Worm (Caenorhabditis elegans) whole organism, L1 larva: ENCODE data around the gene ddx-19.

Source experiments
- C04F5.9 ChIP-seq: sonication (generic microtip); optimal IDR thresholded peaks from 2 replicates; lab custom pipeline; 2016; ENCODE audit warnings: missing genetic modification characterization, missing compliant biosample characterization
- C16A3.4 ChIP-seq: fragments of 150-350 bp; optimal IDR thresholded peaks from 2 replicates; lab custom pipeline; 2014; ENCODE audit warnings: missing biosample characterization, missing genetic modification characterization
- C34B4.2 ChIP-seq: sonication (generic microtip); optimal IDR thresholded peaks from 2 replicates; lab custom pipeline; 2017; ENCODE audit warnings: mild to moderate bottlenecking, missing genetic modification characterization, missing compliant biosample characterization
- F16B12.6 ChIP-seq: fragments of 150-350 bp; optimal IDR thresholded peaks from 2 replicates; lab custom pipeline; 2014; ENCODE audit warnings: missing biosample characterization, missing genetic modification characterization
- aha-1 ChIP-seq: fragments of 150-350 bp; optimal IDR thresholded peaks from 2 replicates; lab custom pipeline; 2014; ENCODE audit warnings: missing biosample characterization, missing genetic modification characterization
- alr-1 ChIP-seq: fragments of 200-800 bp; sonication (Bioruptor generic); optimal IDR thresholded peaks from 2 replicates; lab custom pipeline; 2018; ENCODE audit warnings: borderline replicate concordance, mild to moderate bottlenecking, missing genetic modification characterization, missing compliant biosample characterization
- ama-1 ChIP-seq: fragments of 150-350 bp; optimal IDR thresholded peaks from 2 replicates; lab custom pipeline; 2014
- blmp-1 ChIP-seq: fragments of 150-350 bp; optimal IDR thresholded peaks from 2 replicates; lab custom pipeline; 2014; ENCODE audit warnings: missing biosample characterization, missing genetic modification characterization
- ceh-82 ChIP-seq, 3 experiments: fragments of 150-350 bp in 1 of 3; sonication (generic microtip) in 2 of 3; optimal IDR thresholded peaks; 2 replicates each; lab custom pipeline; 2014 to 2017; ENCODE audit warnings: missing biosample characterization in 3 of 3, missing genetic modification characterization in 3 of 3
- ceh-88 ChIP-seq: fragments of 200-800 bp; sonication (Bioruptor generic); IDR thresholded peaks from 2 replicates; pipeline ENCODE4 v1.3.6; 2022; ENCODE audit warnings: missing genetic modification characterization, missing compliant biosample characterization
- ceh-90 ChIP-seq: sonication (generic microtip); optimal IDR thresholded peaks from 2 replicates; lab custom pipeline; 2016; ENCODE audit warnings: missing genetic modification characterization, missing compliant biosample characterization
- ces-1 ChIP-seq: fragments of 150-350 bp; optimal IDR thresholded peaks from 2 replicates; lab custom pipeline; 2014; ENCODE audit warnings: missing biosample characterization, missing genetic modification reagents, missing genetic modification characterization
- dpl-1 ChIP-seq, 3 experiments: fragments of 150-350 bp in 2 of 3; sonication (generic microtip) in 1 of 3; optimal IDR thresholded peaks; 2 replicates each; lab custom pipeline; 2014 to 2017; ENCODE audit warnings: missing biosample characterization in 3 of 3, missing genetic modification characterization in 3 of 3, missing genetic modification reagents in 3 of 3
- efl-1 ChIP-seq, 4 experiments: fragments of 150-350 bp; optimal IDR thresholded peaks in 3 of 4; peaks in 1 of 4; 1 replicate in 1 of 4; 2 replicates in 3 of 4; lab custom pipeline; 2014; ENCODE audit warnings: missing biosample characterization in 2 of 4, missing genetic modification characterization in 2 of 4, missing genetic modification reagents in 2 of 4
- elt-2 ChIP-seq: sonication (generic microtip); optimal IDR thresholded peaks from 2 replicates; lab custom pipeline; 2016; ENCODE audit warnings: missing genetic modification characterization, mild to moderate bottlenecking, inconsistent platforms, missing compliant biosample characterization, missing genetic modification reagents
- elt-3 ChIP-seq, 6 experiments: fragments of 150-350 bp in 1 of 6; sonication (generic microtip); optimal IDR thresholded peaks; 2 replicates each; lab custom pipeline; 2017 to 2018; ENCODE audit warnings: missing biosample characterization in 6 of 6, missing genetic modification characterization in 6 of 6, inconsistent platforms in 1 of 6
- ets-5 ChIP-seq: fragments of 200-800 bp; sonication (Bioruptor generic); IDR thresholded peaks from 2 replicates; pipeline ENCODE4 v1.3.6; 2022; ENCODE audit warnings: missing genetic modification characterization, missing compliant biosample characterization
- fkh-4 ChIP-seq: sonication (generic microtip); optimal IDR thresholded peaks from 2 replicates; lab custom pipeline; 2016; ENCODE audit warnings: missing compliant biosample characterization, missing genetic modification characterization, borderline replicate concordance
- fkh-8 ChIP-seq: sonication (generic microtip); optimal IDR thresholded peaks from 2 replicates; lab custom pipeline; 2016; ENCODE audit warnings: mild to moderate bottlenecking, missing genetic modification characterization, missing compliant biosample characterization
- hlh-4 ChIP-seq: sonication (generic microtip); optimal IDR thresholded peaks from 2 replicates; lab custom pipeline; 2016; ENCODE audit warnings: mild to moderate bottlenecking, missing genetic modification characterization, missing compliant biosample characterization
- hpl-2 ChIP-seq: fragments of 150-350 bp; optimal IDR thresholded peaks from 2 replicates; lab custom pipeline; 2014; ENCODE audit warnings: missing biosample characterization, missing genetic modification reagents, missing genetic modification characterization
- lin-13 ChIP-seq: fragments of 150-350 bp; optimal IDR thresholded peaks from 2 replicates; lab custom pipeline; 2014; ENCODE audit warnings: missing biosample characterization, missing genetic modification reagents, missing genetic modification characterization
- lin-14 ChIP-seq: fragments of 200-800 bp; sonication (Bioruptor generic); optimal IDR thresholded peaks from 2 replicates; lab custom pipeline; 2018; ENCODE audit warnings: mild to moderate bottlenecking, missing genetic modification characterization, moderate library complexity, missing compliant biosample characterization
- lin-15B ChIP-seq: fragments of 150-350 bp; sonication (generic microtip); optimal IDR thresholded peaks from 3 replicates; lab custom pipeline; 2014; ENCODE audit warnings: missing biosample characterization, missing genetic modification characterization
- lin-35 ChIP-seq, 2 experiments: fragments of 150-350 bp; optimal IDR thresholded peaks; 2 replicates each; lab custom pipeline; 2014; ENCODE audit warnings: missing biosample characterization in 2 of 2, missing genetic modification characterization in 2 of 2, missing genetic modification reagents in 2 of 2
- lin-39 ChIP-seq: fragments of 150-350 bp; optimal IDR thresholded peaks from 2 replicates; lab custom pipeline; 2014; ENCODE audit warnings: missing biosample characterization, missing genetic modification reagents, missing genetic modification characterization
- lir-3 ChIP-seq: sonication (generic microtip); optimal IDR thresholded peaks from 2 replicates; lab custom pipeline; 2016; ENCODE audit warnings: mild to moderate bottlenecking, missing genetic modification characterization, moderate library complexity, missing compliant biosample characterization; ENCODE audit not compliant: poor library complexity
- lsy-2 ChIP-seq, 2 experiments: fragments of 150-350 bp; optimal IDR thresholded peaks; 2 replicates each; lab custom pipeline; 2014; ENCODE audit warnings: missing biosample characterization in 2 of 2, missing genetic modification characterization in 2 of 2
- mdl-1 ChIP-seq, 2 experiments: fragments of 150-350 bp; optimal IDR thresholded peaks; 2 replicates each; lab custom pipeline; 2014 to 2017; ENCODE audit warnings: missing biosample characterization in 2 of 2, missing genetic modification characterization in 2 of 2, inconsistent platforms in 1 of 2
- mep-1 ChIP-seq: fragments of 150-350 bp; optimal IDR thresholded peaks from 2 replicates; lab custom pipeline; 2014; ENCODE audit warnings: missing biosample characterization, missing genetic modification characterization
- nhr-20 ChIP-seq: sonication (generic microtip); optimal IDR thresholded peaks from 2 replicates; lab custom pipeline; 2016; ENCODE audit warnings: mild to moderate bottlenecking, missing genetic modification characterization, missing compliant biosample characterization
- nhr-237 ChIP-seq: fragments of 150-350 bp; optimal IDR thresholded peaks from 2 replicates; lab custom pipeline; 2014; ENCODE audit warnings: missing biosample characterization, missing genetic modification characterization
- nhr-28 ChIP-seq: fragments of 150-350 bp; optimal IDR thresholded peaks from 2 replicates; lab custom pipeline; 2014; ENCODE audit warnings: missing biosample characterization, missing genetic modification characterization
- nhr-47 ChIP-seq: sonication (generic microtip); optimal IDR thresholded peaks from 2 replicates; lab custom pipeline; 2016; ENCODE audit warnings: mild to moderate bottlenecking, missing genetic modification characterization, moderate library complexity, missing compliant biosample characterization
- nhr-71 ChIP-seq: sonication (generic microtip); optimal IDR thresholded peaks from 2 replicates; lab custom pipeline; 2016; ENCODE audit warnings: mild to moderate bottlenecking, missing genetic modification characterization, moderate library complexity, missing compliant biosample characterization
- nhr-85 ChIP-seq: sonication (generic microtip); peaks from one replicate; lab custom pipeline; 2016; ENCODE audit warnings: missing genetic modification characterization, inconsistent platforms, missing compliant biosample characterization
- nhr-90 ChIP-seq: sonication (generic microtip); optimal IDR thresholded peaks from 2 replicates; lab custom pipeline; 2016; ENCODE audit warnings: mild to moderate bottlenecking, missing genetic modification characterization, missing compliant biosample characterization; ENCODE audit not compliant: poor library complexity
- pag-3 ChIP-seq: sonication (generic microtip); optimal IDR thresholded peaks from 2 replicates; lab custom pipeline; 2017; ENCODE audit warnings: missing genetic modification characterization, mild to moderate bottlenecking, missing compliant biosample characterization, antibody characterized with exemption, borderline replicate concordance; ENCODE audit not compliant: insufficient read depth
- pax-3 ChIP-seq: fragments of 200-800 bp; sonication (Bioruptor generic); optimal IDR thresholded peaks from 2 replicates; lab custom pipeline; 2018; ENCODE audit warnings: mild to moderate bottlenecking, missing genetic modification characterization, moderate library complexity, missing compliant biosample characterization
- rnt-1 ChIP-seq: sonication (generic microtip); optimal IDR thresholded peaks from 2 replicates; lab custom pipeline; 2016; ENCODE audit warnings: mild to moderate bottlenecking, missing genetic modification characterization, moderate library complexity, missing compliant biosample characterization
- skn-1 ChIP-seq: fragments of 150-350 bp; optimal IDR thresholded peaks from 2 replicates; lab custom pipeline; 2014; ENCODE audit warnings: missing biosample characterization, missing genetic modification characterization
- snu-23 ChIP-seq: sonication (generic microtip); optimal IDR thresholded peaks from 2 replicates; lab custom pipeline; 2016; ENCODE audit warnings: missing genetic modification characterization, missing compliant biosample characterization
- tbx-2 ChIP-seq: sonication (generic microtip); optimal IDR thresholded peaks from 2 replicates; lab custom pipeline; 2016; ENCODE audit warnings: missing genetic modification characterization, missing compliant biosample characterization
- tlp-1 ChIP-seq: fragments of 150-350 bp; optimal IDR thresholded peaks from 2 replicates; lab custom pipeline; 2014; ENCODE audit warnings: missing biosample characterization, missing genetic modification characterization
- unc-130 ChIP-seq: fragments of 150-350 bp; optimal IDR thresholded peaks from 2 replicates; lab custom pipeline; 2017; ENCODE audit warnings: missing biosample characterization, missing genetic modification characterization, inconsistent platforms
- unc-30 ChIP-seq: sonication (generic microtip); optimal IDR thresholded peaks from 2 replicates; lab custom pipeline; 2017; ENCODE audit warnings: missing biosample characterization, missing genetic modification characterization
- xbp-1 ChIP-seq: sonication (generic microtip); optimal IDR thresholded peaks from 2 replicates; lab custom pipeline; 2016; ENCODE audit warnings: missing genetic modification characterization, missing compliant biosample characterization
- ztf-11 ChIP-seq, 2 experiments: sonication (generic microtip); optimal IDR thresholded peaks; 2 replicates each; lab custom pipeline; 2016 to 2017; ENCODE audit warnings: missing genetic modification characterization in 2 of 2, missing biosample characterization in 1 of 2, missing compliant biosample characterization in 1 of 2
- ztf-4 ChIP-seq: fragments of 150-350 bp; optimal IDR thresholded peaks from 2 replicates; lab custom pipeline; 2014; ENCODE audit warnings: missing biosample characterization, missing genetic modification characterization

Gene ddx-19

ce11 chrII:8926451-8926850 lies 41.8 kb downstream of the ddx-19 start, which contains the start of gene B0457.2:
Gene B0457.2, minus strand, starts transcription at chrII:8926551.
- TF ChIP-seq ztf-4 (tag; lab: Kevin White, UChicago) = no peak
- TF ChIP-seq elt-3 (tag; optimal IDR thresholded peaks at IDR 0.05; lab: Kevin White, UChicago) = peak in 1 of 6 experiments; percentile 5

ce11 chrII:8927253-8927791 lies 42.6 kb downstream of the ddx-19 start, which contains the start of gene cct-2:
Gene cct-2, plus strand, starts transcription at chrII:8927741.
- peak; percentile 50 for TF ChIP-seq xbp-1 (tag; lab: Kevin White, UChicago)
- TF ChIP-seq lsy-2 (tag; optimal IDR thresholded peaks at IDR 0.05; lab: Kevin White, UChicago) = peak; percentile 27 to 72
- peak; percentile 68 for TF ChIP-seq snu-23 (GFP tag; lab: Kevin White, UChicago)
- TF ChIP-seq fkh-4 (tag; lab: Kevin White, UChicago) = no peak
- no peak for TF ChIP-seq nhr-237 (tag; lab: Kevin White, UChicago)
- TF ChIP-seq unc-30 (tag; lab: Kevin White, UChicago) = no peak
- TF ChIP-seq nhr-85 (tag; lab: Kevin White, UChicago) = peak; percentile 66
- TF ChIP-seq nhr-20 (tag; lab: Kevin White, UChicago) = peak; percentile 56
- no peak for TF ChIP-seq ama-1 (lab: Kevin White, UChicago)
- no peak for TF ChIP-seq hpl-2 (GFP tag; lab: Kevin White, UChicago)
- peak; percentile 39 for TF ChIP-seq tbx-2 (tag; lab: Kevin White, UChicago)
- peak; percentile 64 for TF ChIP-seq lir-3 (tag; lab: Kevin White, UChicago)
- peak; percentile 59 for TF ChIP-seq nhr-71 (tag; lab: Kevin White, UChicago)
- peak; percentile 59 for TF ChIP-seq rnt-1
- no peak for TF ChIP-seq lin-39
- TF ChIP-seq lin-15B (tag; lab: Kevin White, UChicago) = peak; percentile 50
- TF ChIP-seq nhr-47 (tag; lab: Kevin White, UChicago) = peak; percentile 38
- TF ChIP-seq hlh-4 (tag; lab: Kevin White, UChicago) = no peak
- no peak for TF ChIP-seq ces-1 (GFP tag; lab: Kevin White, UChicago)
- TF ChIP-seq C04F5.9 = no peak
- peak in 1 of 2 experiments; percentile 3 for TF ChIP-seq mdl-1 (tag; optimal IDR thresholded peaks at IDR 0.05; lab: Kevin White, UChicago)
- no peak for TF ChIP-seq C34B4.2
- TF ChIP-seq lin-13 (GFP tag; lab: Kevin White, UChicago) = no peak
- peak; percentile 3 for TF ChIP-seq unc-130
- peak; percentile 30 to 51 for TF ChIP-seq efl-1 (optimal IDR thresholded peaks at IDR 0.05; lab: Kevin White, UChicago)
- TF ChIP-seq efl-1 (GFP tag; optimal IDR thresholded peaks at IDR 0.05 in 1 of 2; lab: Kevin White, UChicago) = peak; percentile 54 to 96
- TF ChIP-seq ceh-88 (GFP tag; lab: Robert Waterston, UW) = no peak
- no peak for TF ChIP-seq elt-2 (tag; lab: Kevin White, UChicago)
- TF ChIP-seq alr-1 (tag; lab: Kevin White, UChicago) = no peak
- TF ChIP-seq mep-1 (tag; lab: Kevin White, UChicago) = peak; percentile 67
- peak; percentile 21 for TF ChIP-seq skn-1 (tag; lab: Kevin White, UChicago)
- peak; percentile 48 to 60 for TF ChIP-seq lin-35 (GFP tag; optimal IDR thresholded peaks at IDR 0.05; lab: Kevin White, UChicago)
- TF ChIP-seq pag-3 (tag; lab: Kevin White, UChicago) = no peak
- TF ChIP-seq nhr-90 = peak; percentile 28
- no peak for TF ChIP-seq tlp-1
- TF ChIP-seq ztf-11 (tag; optimal IDR thresholded peaks at IDR 0.05; lab: Kevin White, UChicago) = no peak
- no peak for TF ChIP-seq pax-3 (tag; lab: Kevin White, UChicago)
- TF ChIP-seq nhr-28 (tag; lab: Kevin White, UChicago) = no peak
- peak; percentile 70 for TF ChIP-seq C16A3.4
- no peak for TF ChIP-seq fkh-8 (tag; lab: Kevin White, UChicago)
- TF ChIP-seq lin-14 (GFP tag; lab: Kevin White, UChicago) = peak; percentile 69
- TF ChIP-seq F16B12.6 = no peak
- TF ChIP-seq elt-3 (tag; optimal IDR thresholded peaks at IDR 0.05; lab: Kevin White, UChicago) = peak in 1 of 6 experiments; percentile 35
- peak; percentile 65 for TF ChIP-seq ceh-90 (tag; lab: Kevin White, UChicago)
- TF ChIP-seq aha-1 (tag; lab: Kevin White, UChicago) = no peak
- peak; percentile 63 for TF ChIP-seq blmp-1 (tag; lab: Kevin White, UChicago)
- peak; percentile 22 to 64 (median 37) for TF ChIP-seq dpl-1 (GFP tag; optimal IDR thresholded peaks at IDR 0.05; lab: Kevin White, UChicago)
- TF ChIP-seq ets-5 (GFP tag; lab: Robert Waterston, UW) = no peak
- TF ChIP-seq ceh-82 (tag; optimal IDR thresholded peaks at IDR 0.05; lab: Kevin White, UChicago) = peak in 1 of 3 experiments; percentile 23
